Fruit fly (Drosophila melanogaster) whole organism, embryonic: ENCODE measurements around the gene uncNacbeta.

ENCODE experiments used
- Ada2b ChIP-seq: fragments of 200-800 bp; sonication (Bioruptor generic); IDR thresholded peaks from 2 replicates; pipeline ENCODE4 v1.3.6; 2022; ENCODE audit warnings: missing biosample characterization, missing genetic modification characterization
- Aef1 ChIP-seq: fragments of 200-800 bp; sonication (Bioruptor generic); IDR thresholded peaks from 3 replicates; pipeline ENCODE4 v1.3.6; 2022; ENCODE audit warnings: missing biosample characterization, missing genetic modification characterization
- BEAF-32 ChIP-seq: fragments of 200-800 bp; sonication (Bioruptor generic); optimal IDR thresholded peaks from 3 replicates; lab custom pipeline; 2017; ENCODE audit warnings: missing biosample characterization, missing genetic modification characterization, mild to moderate bottlenecking, moderate library complexity, missing genetic modification reagents
- CG10321 ChIP-seq: fragments of 200-800 bp; sonication (Bioruptor generic); IDR thresholded peaks from 2 replicates; pipeline ENCODE4 v1.3.6; 2022; ENCODE audit warnings: missing biosample characterization, missing genetic modification characterization
- CG11093 ChIP-seq: fragments of 200-800 bp; sonication (Bioruptor generic); IDR thresholded peaks from 3 replicates; pipeline ENCODE4 v1.3.6; 2022; ENCODE audit warnings: missing biosample characterization, missing genetic modification characterization
- CG11456 ChIP-seq: fragments of 200-800 bp; sonication (Bioruptor generic); IDR thresholded peaks from 3 replicates; pipeline ENCODE4 v1.3.6; 2022; ENCODE audit warnings: missing biosample characterization, missing genetic modification characterization
- CG13296 ChIP-seq: fragments of 200-800 bp; sonication (Bioruptor generic); optimal IDR thresholded peaks from 3 replicates; lab custom pipeline; 2018; ENCODE audit warnings: missing biosample characterization, mild to moderate bottlenecking, missing genetic modification characterization
- CG13624 ChIP-seq: fragments of 200-800 bp; sonication (Bioruptor generic); optimal IDR thresholded peaks from 2 replicates; lab custom pipeline; 2016; ENCODE audit warnings: missing biosample characterization, missing genetic modification characterization
- CG1529 ChIP-seq: fragments of 200-800 bp; sonication (Bioruptor generic); optimal IDR thresholded peaks from 3 replicates; lab custom pipeline; 2018; ENCODE audit warnings: missing biosample characterization, missing genetic modification characterization
- CG15479 ChIP-seq: fragments of 200-800 bp; sonication (Bioruptor generic); optimal IDR thresholded peaks from 3 replicates; lab custom pipeline; 2019; ENCODE audit warnings: missing biosample characterization, mild to moderate bottlenecking, missing genetic modification characterization, moderate library complexity
- CG2116 ChIP-seq: fragments of 200-800 bp; sonication (Bioruptor generic); optimal IDR thresholded peaks from 3 replicates; lab custom pipeline; 2018; ENCODE audit warnings: missing biosample characterization, mild to moderate bottlenecking, missing genetic modification characterization
- CG32772 ChIP-seq: fragments of 200-800 bp; sonication (Bioruptor generic); IDR thresholded peaks from 2 replicates; pipeline ENCODE4 v1.3.6; 2022; ENCODE audit warnings: missing biosample characterization, missing genetic modification characterization
- CG4282 ChIP-seq: fragments of 200-800 bp; sonication (Bioruptor generic); optimal IDR thresholded peaks from 2 replicates; lab custom pipeline; 2016; ENCODE audit warnings: missing biosample characterization, missing genetic modification characterization
- CG4730 ChIP-seq: fragments of 200-800 bp; sonication (Bioruptor generic); IDR thresholded peaks from 2 replicates; pipeline ENCODE4 v1.3.6; 2022; ENCODE audit warnings: missing biosample characterization, missing genetic modification characterization
- CG7928 ChIP-seq: fragments of 200-800 bp; sonication (Bioruptor generic); optimal IDR thresholded peaks from 2 replicates; lab custom pipeline; 2017; ENCODE audit warnings: missing biosample characterization, mild to moderate bottlenecking, missing genetic modification characterization
- CG8089 ChIP-seq: fragments of 200-800 bp; sonication (Bioruptor generic); optimal IDR thresholded peaks from 3 replicates; lab custom pipeline; 2016; ENCODE audit warnings: missing biosample characterization, missing genetic modification characterization
- CG8290 ChIP-seq, 3 experiments: fragments of 200-800 bp; sonication (Bioruptor generic); optimal IDR thresholded peaks; 2 replicates each; lab custom pipeline; 2016 to 2019; ENCODE audit warnings: missing biosample characterization in 3 of 3, missing genetic modification characterization in 3 of 3, mild to moderate bottlenecking in 2 of 3, moderate library complexity in 1 of 3
- CG8924 ChIP-seq: fragments of 200-800 bp; optimal IDR thresholded peaks from 3 replicates; lab custom pipeline; 2019; ENCODE audit warnings: missing biosample characterization, mild to moderate bottlenecking, missing genetic modification characterization, moderate library complexity
- CG8944 ChIP-seq: fragments of 200-800 bp; sonication (Bioruptor generic); optimal IDR thresholded peaks from 3 replicates; lab custom pipeline; 2016; ENCODE audit warnings: missing biosample characterization, missing genetic modification characterization
- CG9609 ChIP-seq: fragments of 200-800 bp; sonication (Bioruptor generic); optimal IDR thresholded peaks from 3 replicates; lab custom pipeline; 2016; ENCODE audit warnings: missing biosample characterization, missing genetic modification characterization
- D ChIP-seq, 2 experiments: fragments of 200-800 bp in 1 of 2; fragments of >200 bp in 1 of 2; sonication (Bioruptor generic) in 1 of 2; optimal IDR thresholded peaks; 2 replicates in 1 of 2; 3 replicates in 1 of 2; lab custom pipeline; 2017; ENCODE audit warnings: mild to moderate bottlenecking in 1 of 2, missing biosample characterization in 1 of 2, missing genetic modification characterization in 1 of 2, missing genetic modification reagents in 1 of 2
- D19B ChIP-seq: fragments of 200-800 bp; sonication (Bioruptor generic); optimal IDR thresholded peaks from 2 replicates; lab custom pipeline; 2017; ENCODE audit warnings: missing biosample characterization, mild to moderate bottlenecking, missing genetic modification characterization
- GATAe ChIP-seq: fragments of 200-800 bp; sonication (Bioruptor generic); conservative IDR thresholded peaks from 2 replicates; pipeline ENCODE4 v1.3.6; 2022; ENCODE audit warnings: missing biosample characterization, missing genetic modification characterization
- Side ChIP-seq: fragments of 200-800 bp; sonication (Bioruptor generic); optimal IDR thresholded peaks from 2 replicates; lab custom pipeline; 2016; ENCODE audit warnings: missing biosample characterization, missing genetic modification characterization
- Six4 ChIP-seq: fragments of 200-800 bp; sonication (Bioruptor generic); optimal IDR thresholded peaks from 2 replicates; lab custom pipeline; 2016; ENCODE audit warnings: missing biosample characterization, missing genetic modification characterization
- Sry-β ChIP-seq: fragments of 200-800 bp; sonication (Bioruptor generic); optimal IDR thresholded peaks from 2 replicates; lab custom pipeline; 2018; ENCODE audit warnings: missing biosample characterization, mild to moderate bottlenecking, missing genetic modification characterization, moderate library complexity
- Taf1 ChIP-seq: fragments of 200-800 bp; sonication (Bioruptor generic); IDR thresholded peaks from 2 replicates; pipeline ENCODE4 v1.3.6; 2022; ENCODE audit warnings: missing biosample characterization, missing genetic modification characterization
- Vsx1 ChIP-seq: fragments of 200-800 bp; sonication (Bioruptor generic); optimal IDR thresholded peaks from 2 replicates; lab custom pipeline; 2017; ENCODE audit warnings: missing biosample characterization, mild to moderate bottlenecking, missing genetic modification characterization, missing genetic modification reagents
- ap ChIP-seq: fragments of 200-800 bp; sonication (Bioruptor generic); IDR thresholded peaks from 2 replicates; pipeline ENCODE4 v1.3.6; 2022; ENCODE audit warnings: missing biosample characterization, missing genetic modification characterization
- bab2 ChIP-seq: fragments of 200-800 bp; sonication (Bioruptor generic); optimal IDR thresholded peaks from 2 replicates; lab custom pipeline; 2016; ENCODE audit warnings: missing biosample characterization, missing genetic modification characterization
- bbx ChIP-seq: fragments of 200-800 bp; sonication (Bioruptor generic); IDR thresholded peaks from 2 replicates; pipeline ENCODE4 v1.3.6; 2022; ENCODE audit warnings: missing biosample characterization, missing genetic modification characterization; ENCODE audit not compliant: partially characterized antibody
- btn ChIP-seq: fragments of 200-800 bp; sonication (Bioruptor generic); optimal IDR thresholded peaks from 2 replicates; lab custom pipeline; 2016; ENCODE audit warnings: missing biosample characterization, missing genetic modification characterization
- cas ChIP-seq: fragments of 200-800 bp; sonication (Bioruptor generic); IDR thresholded peaks from 2 replicates; pipeline ENCODE4 v1.3.6; 2022; ENCODE audit warnings: missing biosample characterization, missing genetic modification characterization
- chn ChIP-seq: fragments of 200-800 bp; sonication (Bioruptor generic); optimal IDR thresholded peaks from 2 replicates; lab custom pipeline; 2016; ENCODE audit warnings: missing biosample characterization, missing genetic modification characterization
- croc ChIP-seq: fragments of 200-800 bp; sonication (Bioruptor generic); conservative IDR thresholded peaks from 3 replicates; pipeline ENCODE4 v1.3.6; 2022; ENCODE audit warnings: missing biosample characterization, missing genetic modification characterization
- dm ChIP-seq: fragments of 200-800 bp; sonication (Bioruptor generic); optimal IDR thresholded peaks from 3 replicates; lab custom pipeline; 2016; ENCODE audit warnings: missing biosample characterization, missing genetic modification characterization
- fd102C ChIP-seq: fragments of 200-800 bp; sonication (Bioruptor generic); optimal IDR thresholded peaks from 2 replicates; lab custom pipeline; 2018; ENCODE audit warnings: missing biosample characterization, mild to moderate bottlenecking, missing genetic modification characterization, moderate library complexity
- ftz-f1 ChIP-seq: fragments of 200-800 bp; sonication (Bioruptor generic); optimal IDR thresholded peaks from 2 replicates; lab custom pipeline; 2016; ENCODE audit warnings: missing biosample characterization, missing genetic modification characterization
- lola ChIP-seq, 3 experiments: fragments of >200 bp in 2 of 3; fragments of 200-800 bp in 1 of 3; sonication (Bioruptor generic) in 1 of 3; optimal IDR thresholded peaks; 2 replicates each; lab custom pipeline; 2017 to 2019; ENCODE audit warnings: missing biosample characterization in 3 of 3, missing genetic modification characterization in 3 of 3, mild to moderate bottlenecking in 1 of 3, moderate library complexity in 1 of 3
- org-1 ChIP-seq: fragments of 200-800 bp; sonication (Bioruptor generic); optimal IDR thresholded peaks from 2 replicates; lab custom pipeline; 2017; ENCODE audit warnings: missing biosample characterization, missing genetic modification characterization
- p53 ChIP-seq: fragments of 200-800 bp; sonication (Bioruptor generic); optimal IDR thresholded peaks from 2 replicates; lab custom pipeline; 2016; ENCODE audit warnings: missing biosample characterization, missing genetic modification characterization
- pb ChIP-seq: fragments of 200-800 bp; sonication (Bioruptor generic); optimal IDR thresholded peaks from 3 replicates; lab custom pipeline; 2016; ENCODE audit warnings: missing biosample characterization, missing genetic modification characterization
- pho ChIP-seq: fragments of 200-800 bp; sonication (Bioruptor generic); optimal IDR thresholded peaks from 2 replicates; lab custom pipeline; 2016; ENCODE audit warnings: missing biosample characterization, missing genetic modification characterization
- prd ChIP-seq, 3 experiments: fragments of >200 bp in 2 of 3; fragments of 200-800 bp in 1 of 3; sonication (Bioruptor generic) in 1 of 3; optimal IDR thresholded peaks in 2 of 3; IDR thresholded peaks in 1 of 3; 2 replicates in 2 of 3; 3 replicates in 1 of 3; pipeline versions ENCODE4 v1.3.6 to Lab custom; 2017 to 2022; ENCODE audit warnings: missing biosample characterization in 1 of 3, missing genetic modification characterization in 1 of 3
- so ChIP-seq: fragments of 200-800 bp; sonication (Bioruptor generic); IDR thresholded peaks from 3 replicates; pipeline ENCODE4 v1.3.6; 2022; ENCODE audit warnings: missing biosample characterization, missing genetic modification characterization
- tio ChIP-seq: fragments of 200-800 bp; sonication (Bioruptor generic); optimal IDR thresholded peaks from 2 replicates; lab custom pipeline; 2017; ENCODE audit warnings: missing biosample characterization, missing genetic modification characterization, inconsistent platforms
- tll ChIP-seq, 2 experiments: fragments of 200-800 bp in 1 of 2; fragments of >200 bp in 1 of 2; sonication (Bioruptor generic) in 1 of 2; optimal IDR thresholded peaks; 2 replicates each; lab custom pipeline; 2017 to 2019; ENCODE audit warnings: missing biosample characterization in 2 of 2, missing genetic modification characterization in 2 of 2, mild to moderate bottlenecking in 1 of 2, moderate library complexity in 1 of 2
- tx ChIP-seq: fragments of 200-800 bp; sonication (Bioruptor generic); optimal IDR thresholded peaks from 2 replicates; lab custom pipeline; 2016; ENCODE audit warnings: missing biosample characterization, missing genetic modification characterization
- unpg ChIP-seq: fragments of 200-800 bp; sonication (Bioruptor generic); optimal IDR thresholded peaks from 3 replicates; lab custom pipeline; 2018; ENCODE audit warnings: missing biosample characterization, mild to moderate bottlenecking, missing genetic modification characterization, moderate library complexity

uncNacbeta gene

dm6 chr2L:574226-574625 lies 10.6 kb upstream of the uncNacbeta start, which contains the start of the genes Ipk2 and cold (continued):
- TF ChIP-seq CG8290 (GFP tag; optimal IDR thresholded peaks at IDR 0.05; lab: Kevin White, UChicago) (peak; percentile 69), CG8290 (tag; optimal IDR thresholded peaks at IDR 0.05; lab: Kevin White, UChicago) (peak in 1 of 2 experiments; percentile 23), Taf1 (GFP tag; lab: Robert Waterston, UW) (peak; percentile 56; the same call in 1 of the 2 replicates), btn (GFP tag; lab: Kevin White, UChicago) (no peak), CG13624 (GFP tag; lab: Kevin White, UChicago) (peak; percentile 91), D19B (GFP tag; lab: Kevin White, UChicago) (peak; percentile 65), BEAF-32 (GFP tag; lab: Kevin White, UChicago) (peak; percentile 46), pho (GFP tag; lab: Kevin White, UChicago) (peak; percentile 89), CG4282 (GFP tag; lab: Kevin White, UChicago) (peak; percentile 51), p53 (GFP tag; lab: Kevin White, UChicago) (peak; percentile 13), GATAe (peak; percentile 56; the same call in 1 of the 2 replicates), fd102C (GFP tag; lab: Kevin White, UChicago) (peak; percentile 42), ap (GFP tag; lab: Robert Waterston, UW) (no peak), CG8924 (tag; lab: Kevin White, UChicago) (peak; percentile 96), prd (optimal IDR thresholded peaks at IDR 0.05; lab: Kevin White, UChicago) (no peak), prd (GFP tag; IDR thresholded peaks at IDR 0.05; lab: Robert Waterston, UW) (peak; percentile 82), cas (GFP tag; lab: Robert Waterston, UW) (0 out of 2 replicates have a peak, but pooled peaks have one; percentile 42), tio (no peak), CG11093 (GFP tag; lab: Robert Waterston, UW) (peak; percentile 48; the same call in 1 of the 3 replicates), bab2 (GFP tag; lab: Kevin White, UChicago) (peak; percentile 78), Sry-β (GFP tag; lab: Kevin White, UChicago) (peak; percentile 99), Side (GFP tag; lab: Kevin White, UChicago) (peak; percentile 72), lola (GFP tag; optimal IDR thresholded peaks at IDR 0.05; lab: Kevin White, UChicago) (peak in 1 of 3 experiments; percentile 77), CG13296 (GFP tag; lab: Kevin White, UChicago) (peak; percentile 79), pb (GFP tag; lab: Kevin White, UChicago) (peak; percentile 50), Aef1 (GFP tag; lab: Robert Waterston, UW) (peak; percentile 69; the same call in 2 of the 3 replicates), CG32772 (peak; percentile 50), CG8944 (GFP tag; lab: Kevin White, UChicago) (peak; percentile 31), CG15479 (GFP tag; lab: Kevin White, UChicago) (no peak), Vsx1 (GFP tag; lab: Kevin White, UChicago) (no peak), CG2116 (GFP tag; lab: Kevin White, UChicago) (peak; percentile 70), croc (peak; percentile 64), so (GFP tag; lab: Robert Waterston, UW) (no peak; the same call in 2 of the 3 replicates), CG1529 (GFP tag; lab: Kevin White, UChicago) (peak; percentile 50), org-1 (GFP tag; lab: Kevin White, UChicago) (peak; percentile 48), Six4 (GFP tag; lab: Kevin White, UChicago) (peak; percentile 50), chn (GFP tag; lab: Kevin White, UChicago) (peak; percentile 78), CG11456 (GFP tag; lab: Robert Waterston, UW) (peak; percentile 80; the same call in 2 of the 3 replicates), CG10321 (GFP tag; lab: Robert Waterston, UW) (no peak), tx (GFP tag; lab: Kevin White, UChicago) (peak; percentile 75), D (optimal IDR thresholded peaks at IDR 0.05; lab: Kevin White, UChicago) (no peak), D (GFP tag; optimal IDR thresholded peaks at IDR 0.05; lab: Kevin White, UChicago) (peak; percentile 50), CG9609 (GFP tag; lab: Kevin White, UChicago) (peak; percentile 69), dm (GFP tag; lab: Kevin White, UChicago) (peak; percentile 61), CG7928 (GFP tag; lab: Kevin White, UChicago) (peak; percentile 59), Ada2b (GFP tag; lab: Robert Waterston, UW) (peak; percentile 60), CG4730 (peak; percentile 57), unpg (GFP tag; lab: Kevin White, UChicago) (peak; percentile 78), ftz-f1 (GFP tag; lab: Kevin White, UChicago) (peak; percentile 57), bbx (GFP tag; lab: Robert Waterston, UW) (no peak), CG8089 (peak; percentile 28), tll (GFP tag; optimal IDR thresholded peaks at IDR 0.05; lab: Kevin White, UChicago) (peak; percentile 12 to 46)
